Worm (Caenorhabditis elegans): ENCODE data around the gene T19C3.4.

The T19C3.4 gene

ce11 chrIII:599279-599678 is 20.8 kb downstream of the T19C3.4 start:
- TF ChIP-seq ama-1 (optimal IDR thresholded peaks at IDR 0.05) (no peak), hnd-1 (tag; optimal IDR thresholded peaks at IDR 0.05) (no peak), sea-1 (GFP tag; conservative IDR thresholded peaks at IDR 0.05) (no peak), ceh-13 (GFP tag; optimal IDR thresholded peaks at IDR 0.05) (no peak), ets-7 (tag; optimal IDR thresholded peaks at IDR 0.05) (no peak), ceh-36 (tag; optimal IDR thresholded peaks at IDR 0.05) (no peak), tbx-11 (GFP tag; IDR thresholded peaks at IDR 0.05) (no peak), pes-1 (GFP tag; IDR thresholded peaks at IDR 0.05) (no peak), F13C5.2 (tag; optimal IDR thresholded peaks at IDR 0.05) (no peak), tbx-37 (GFP tag; conservative IDR thresholded peaks at IDR 0.05) (no peak), aly-1 (tag; optimal IDR thresholded peaks at IDR 0.05) (no peak), B0310.2 (tag; optimal IDR thresholded peaks at IDR 0.05) (no peak)

DNA sequence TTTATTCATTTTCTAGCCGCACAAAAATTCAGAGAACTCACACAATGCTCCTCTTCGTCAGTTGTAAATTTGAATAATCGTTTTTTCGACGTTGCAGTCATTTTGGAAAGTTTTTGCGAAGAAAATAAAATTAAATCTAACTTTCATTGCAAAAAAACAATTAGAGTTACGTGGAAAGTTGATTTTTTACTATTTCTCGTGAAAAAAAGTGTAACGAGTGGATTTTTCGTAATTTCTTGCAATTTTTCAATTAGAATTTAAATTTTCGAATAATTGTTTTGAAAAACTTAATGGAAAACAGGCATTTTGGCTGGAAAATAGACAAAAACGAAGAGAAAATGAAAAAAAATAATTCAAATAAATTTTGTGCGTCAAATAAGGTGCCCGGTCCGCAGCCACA is 21.4 kb downstream of the T19C3.4 start, which contains the start of gene Y55B1AR.2:
Gene Y55B1AR.2, minus strand, starts transcription at position 101 of the 400 bp plus-strand sequence.
- TF ChIP-seq tra-4 (tag; optimal IDR thresholded peaks at IDR 0.05) (no peak), hnd-1 (tag; optimal IDR thresholded peaks at IDR 0.05) (no peak), hmg-4 (GFP tag; optimal IDR thresholded peaks at IDR 0.05) (no peak), pes-1 (GFP tag; IDR thresholded peaks at IDR 0.05) (no peak), aly-1 (tag; optimal IDR thresholded peaks at IDR 0.05) (no peak), ceh-36 (tag; optimal IDR thresholded peaks at IDR 0.05) (no peak), ama-1 (optimal IDR thresholded peaks at IDR 0.05) (no peak), tbx-37 (GFP tag; conservative IDR thresholded peaks at IDR 0.05) (no peak), scrt-1 (GFP tag; IDR thresholded peaks at IDR 0.05) (no peak), F13C5.2 (tag; optimal IDR thresholded peaks at IDR 0.05) (no peak), sea-1 (GFP tag; conservative IDR thresholded peaks at IDR 0.05) (no peak), tbx-11 (GFP tag; IDR thresholded peaks at IDR 0.05) (no peak)

ce11 chrIII:598168-598567 is 21.9 kb downstream of the T19C3.4 start:
- TF ChIP-seq tra-4 (tag; optimal IDR thresholded peaks at IDR 0.05) (no peak), ceh-13 (GFP tag; optimal IDR thresholded peaks at IDR 0.05) (no peak), hnd-1 (tag; optimal IDR thresholded peaks at IDR 0.05) (no peak), F13C5.2 (tag; optimal IDR thresholded peaks at IDR 0.05) (no peak), sea-1 (GFP tag; conservative IDR thresholded peaks at IDR 0.05) (no peak), ama-1 (optimal IDR thresholded peaks at IDR 0.05) (no peak)

- TF ChIP-seq scrt-1 (GFP tag; IDR thresholded peaks at IDR 0.05) (no peak), ama-1 (optimal IDR thresholded peaks at IDR 0.05) (no peak)
These were observed 24.6 kb downstream of the T19C3.4 start for ce11 chrIII:595449-595848.

ce11 chrIII:587009-587408 is 33.0 kb downstream of the T19C3.4 start, which contains the start of gene helq-1:
Gene helq-1, minus strand, starts transcription at chrIII:587109.
- TF ChIP-seq hmbx-1 (tag; optimal IDR thresholded peaks at IDR 0.05) (no peak), ceh-36 (tag; optimal IDR thresholded peaks at IDR 0.05) (no peak), tra-4 (tag; optimal IDR thresholded peaks at IDR 0.05) (no peak), tbx-11 (GFP tag; IDR thresholded peaks at IDR 0.05) (no peak), ets-7 (tag; optimal IDR thresholded peaks at IDR 0.05) (no peak), ceh-13 (GFP tag; optimal IDR thresholded peaks at IDR 0.05) (no peak), B0310.2 (tag; optimal IDR thresholded peaks at IDR 0.05) (no peak), tbx-37 (GFP tag; conservative IDR thresholded peaks at IDR 0.05) (no peak), ama-1 (optimal IDR thresholded peaks at IDR 0.05) (no peak), pes-1 (GFP tag; IDR thresholded peaks at IDR 0.05) (no peak), F13C5.2 (tag; optimal IDR thresholded peaks at IDR 0.05) (no peak)

DNA sequence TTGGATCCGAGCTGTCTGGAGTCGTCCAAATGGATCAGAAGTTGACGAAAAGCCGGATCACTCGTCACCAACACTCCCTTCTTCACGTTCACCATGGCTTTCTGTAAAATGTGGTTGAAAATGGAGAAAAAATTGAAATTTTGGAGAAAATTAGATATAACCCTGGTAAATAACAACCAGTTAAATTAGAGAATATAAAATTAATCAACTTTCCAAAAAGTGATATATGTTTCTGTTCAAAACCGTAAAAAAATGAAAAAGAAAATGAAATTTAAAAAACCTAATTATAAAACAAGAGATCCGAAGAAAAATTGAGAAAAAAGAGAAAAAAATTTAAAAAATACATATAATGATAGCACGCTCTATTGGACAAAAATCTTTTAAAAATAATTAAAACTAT is 42.6 kb downstream of the T19C3.4 start, which contains the start of gene gtf-2H5:
Gene gtf-2H5, minus strand, starts transcription at position 101 of the 400 bp plus-strand sequence.
- TF ChIP-seq aly-1 (tag; optimal IDR thresholded peaks at IDR 0.05), result no peak
- no peak for TF ChIP-seq tbx-37 (GFP tag; conservative IDR thresholded peaks at IDR 0.05)
- no peak for TF ChIP-seq ceh-36 (tag; optimal IDR thresholded peaks at IDR 0.05)
- no peak for TF ChIP-seq hmbx-1 (tag; optimal IDR thresholded peaks at IDR 0.05)
- no peak for TF ChIP-seq ceh-13 (GFP tag; optimal IDR thresholded peaks at IDR 0.05)
- TF ChIP-seq tbx-11 (GFP tag; IDR thresholded peaks at IDR 0.05), result no peak
- no peak for TF ChIP-seq tra-4 (tag; optimal IDR thresholded peaks at IDR 0.05)
- no peak for TF ChIP-seq hmg-4 (GFP tag; optimal IDR thresholded peaks at IDR 0.05)

DNA sequence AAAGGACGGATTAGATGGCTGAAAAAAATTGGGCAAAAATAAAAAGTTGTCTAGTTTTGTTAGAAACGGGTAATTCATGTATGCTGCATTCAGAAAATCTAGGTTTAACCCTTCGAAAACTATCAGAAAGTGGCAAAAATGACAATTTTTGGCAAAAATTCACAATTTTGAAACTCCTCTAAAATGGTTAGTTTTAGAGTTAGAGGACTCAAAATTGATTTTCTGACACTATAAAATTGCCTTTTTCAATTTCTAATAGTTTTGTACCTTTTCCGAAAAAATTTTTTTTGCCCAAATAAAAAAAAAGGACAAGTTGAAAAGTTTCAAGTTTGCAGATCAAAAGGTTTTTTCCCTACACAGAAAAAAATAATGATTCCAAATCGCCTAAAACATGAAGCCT is 43.5 kb downstream of the T19C3.4 start:
- TF ChIP-seq ama-1 (optimal IDR thresholded peaks at IDR 0.05), result no peak
- TF ChIP-seq tbx-11 (GFP tag; IDR thresholded peaks at IDR 0.05), result no peak
- no peak for TF ChIP-seq hnd-1 (tag; optimal IDR thresholded peaks at IDR 0.05)

ce11 chrIII:568815-569214 is 51.2 kb downstream of the T19C3.4 start:
- TF ChIP-seq hnd-1 (tag; optimal IDR thresholded peaks at IDR 0.05), result no peak
- TF ChIP-seq hmbx-1 (tag; optimal IDR thresholded peaks at IDR 0.05), result no peak
- no peak for TF ChIP-seq B0310.2 (tag; optimal IDR thresholded peaks at IDR 0.05)
- no peak for TF ChIP-seq pes-1 (GFP tag; IDR thresholded peaks at IDR 0.05)
- TF ChIP-seq F13C5.2 (tag; optimal IDR thresholded peaks at IDR 0.05), result no peak
- no peak for TF ChIP-seq ama-1 (optimal IDR thresholded peaks at IDR 0.05)
- no peak for TF ChIP-seq flt-1 (GFP tag; IDR thresholded peaks at IDR 0.05)
- TF ChIP-seq ceh-13 (GFP tag; optimal IDR thresholded peaks at IDR 0.05), result no peak
- no peak for TF ChIP-seq hmg-4 (GFP tag; optimal IDR thresholded peaks at IDR 0.05)
- no peak for TF ChIP-seq tbx-11 (GFP tag; IDR thresholded peaks at IDR 0.05)
- no peak for TF ChIP-seq ceh-36 (tag; optimal IDR thresholded peaks at IDR 0.05)
- no peak for TF ChIP-seq ets-7 (tag; optimal IDR thresholded peaks at IDR 0.05)
- no peak for TF ChIP-seq sea-1 (GFP tag; conservative IDR thresholded peaks at IDR 0.05)
